ENCODE assay signal across 5 fruit fly cellular contexts in genomic region chr3R:9338771-9339170, dm6.
TF ChIP-seq lines count a peak whose summit lies in the region.

No protein-coding gene starts in this region.

- no peak for TF ChIP-seq CTCF in whole organism, embryonic (GFP tag; optimal IDR thresholded peaks at IDR 0.05; lab: Kevin White, UChicago)

TF ChIP-seq in whole organism, adult, 20 proteins besides CTCF, POLR2A, EP300 and RAD21:
- TF ChIP-seq Clk (GFP tag; optimal IDR thresholded peaks at IDR 0.05; lab: Kevin White, UChicago) (no peak), pad (GFP tag; optimal IDR thresholded peaks at IDR 0.05; lab: Kevin White, UChicago) (peak; percentile 46), ovo (GFP tag; optimal IDR thresholded peaks at IDR 0.05; lab: Kevin White, UChicago) (no peak), Mnt (GFP tag; optimal IDR thresholded peaks at IDR 0.05; lab: Kevin White, UChicago) (no peak), kay (GFP tag; lab: Kevin White, UChicago; ENCODE audit: borderline replicate concordance) (peak; percentile 89), Crg-1 (GFP tag; optimal IDR thresholded peaks at IDR 0.05; lab: Kevin White, UChicago) (no peak), CG5204 (GFP tag; optimal IDR thresholded peaks at IDR 0.05; lab: Kevin White, UChicago) (no peak), CG33017 (tag; optimal IDR thresholded peaks at IDR 0.05; lab: Kevin White, UChicago) (no peak), CG12768 (GFP tag; optimal IDR thresholded peaks at IDR 0.05; lab: Kevin White, UChicago) (no peak)

TF ChIP-seq in whole organism, embryonic, 481 proteins besides CTCF, POLR2A, EP300 and RAD21 (continues in another document):
- TF ChIP-seq gro (GFP tag; optimal IDR thresholded peaks at IDR 0.05; lab: Kevin White, UChicago), result no peak
- TF ChIP-seq HLH54F (GFP tag; optimal IDR thresholded peaks at IDR 0.05; lab: Kevin White, UChicago), result no peak
- TF ChIP-seq jumu (GFP tag; optimal IDR thresholded peaks at IDR 0.05; lab: Kevin White, UChicago), result no peak
- TF ChIP-seq CG8089 (GFP tag; optimal IDR thresholded peaks at IDR 0.05; lab: Kevin White, UChicago), result no peak
- no peak for TF ChIP-seq CG7928 (GFP tag; optimal IDR thresholded peaks at IDR 0.05; lab: Kevin White, UChicago)
- no peak for TF ChIP-seq Usf (GFP tag; optimal IDR thresholded peaks at IDR 0.05; lab: Kevin White, UChicago)
- 0 out of 3 replicates have a peak, but pooled peaks have one; percentile 33 for TF ChIP-seq CG11093 (GFP tag; IDR thresholded peaks at IDR 0.05; lab: Robert Waterston, UW)
- TF ChIP-seq scrt (GFP tag; optimal IDR thresholded peaks at IDR 0.05; lab: Kevin White, UChicago), result no peak
- TF ChIP-seq chm (GFP tag; IDR thresholded peaks at IDR 0.05; lab: Robert Waterston, UW), result 0 out of 2 replicates have a peak, but pooled peaks have one; percentile 45
- no peak for TF ChIP-seq br (optimal IDR thresholded peaks at IDR 0.05; lab: Kevin White, UChicago)
- TF ChIP-seq CG18011 (GFP tag; optimal IDR thresholded peaks at IDR 0.05; lab: Kevin White, UChicago), result no peak
- no peak for TF ChIP-seq CG17912 (GFP tag; optimal IDR thresholded peaks at IDR 0.05; lab: Kevin White, UChicago)
- TF ChIP-seq CrebB (tag; optimal IDR thresholded peaks at IDR 0.05; lab: Kevin White, UChicago), result no peak
- TF ChIP-seq CG1233 (GFP tag; optimal IDR thresholded peaks at IDR 0.05; lab: Kevin White, UChicago), result no peak
- peak; percentile 28 for TF ChIP-seq Med (GFP tag; lab: Kevin White, UChicago)
- TF ChIP-seq oc (tag; optimal IDR thresholded peaks at IDR 0.05; lab: Kevin White, UChicago), result no peak
- no peak for TF ChIP-seq cg (GFP tag; optimal IDR thresholded peaks at IDR 0.05; lab: Kevin White, UChicago)
- no peak for TF ChIP-seq vvl (GFP tag; IDR thresholded peaks at IDR 0.05; lab: Robert Waterston, UW)
- no peak for TF ChIP-seq sens-2 (GFP tag; IDR thresholded peaks at IDR 0.05; lab: Robert Waterston, UW)
- TF ChIP-seq Rfx (GFP tag; IDR thresholded peaks at IDR 0.05; lab: Robert Waterston, UW), result 0 out of 2 replicates have a peak, but pooled peaks have one; percentile 9
- TF ChIP-seq bigmax (GFP tag; optimal IDR thresholded peaks at IDR 0.05; lab: Kevin White, UChicago), result no peak

TF ChIP-seq in whole organism, prepupa, 60 proteins besides CTCF, POLR2A, EP300 and RAD21:
- TF ChIP-seq eg (GFP tag; IDR thresholded peaks at IDR 0.05; lab: Robert Waterston, UW), result no peak
- TF ChIP-seq fkh (GFP tag; optimal IDR thresholded peaks at IDR 0.05; lab: Kevin White, UChicago), result no peak
- no peak for TF ChIP-seq svp (GFP tag; lab: Kevin White, UChicago)
- peak; percentile 91 for TF ChIP-seq vri (GFP tag; optimal IDR thresholded peaks at IDR 0.05; lab: Kevin White, UChicago)
- TF ChIP-seq CG6808 (GFP tag; optimal IDR thresholded peaks at IDR 0.05; lab: Kevin White, UChicago), result no peak
- TF ChIP-seq fd59A (GFP tag; optimal IDR thresholded peaks at IDR 0.05; lab: Kevin White, UChicago), result no peak
- no peak for TF ChIP-seq dsx (GFP tag; optimal IDR thresholded peaks at IDR 0.05; lab: Kevin White, UChicago; ENCODE audit: poor library complexity, severe bottlenecking)
- no peak for TF ChIP-seq CG10669 (GFP tag; optimal IDR thresholded peaks at IDR 0.05; lab: Kevin White, UChicago)
- TF ChIP-seq CG8632 (GFP tag; optimal IDR thresholded peaks at IDR 0.05; lab: Kevin White, UChicago), result no peak
- TF ChIP-seq Eip78C (GFP tag; lab: Kevin White, UChicago), result no peak
- TF ChIP-seq CG11762 (GFP tag; optimal IDR thresholded peaks at IDR 0.05; lab: Kevin White, UChicago; ENCODE audit: insufficient read depth), result no peak
- no peak for TF ChIP-seq Lpt (GFP tag; optimal IDR thresholded peaks at IDR 0.05; lab: Kevin White, UChicago)
- TF ChIP-seq CG1621 (tag; optimal IDR thresholded peaks at IDR 0.05; lab: Kevin White, UChicago), result no peak
- TF ChIP-seq CG6792 (GFP tag; optimal IDR thresholded peaks at IDR 0.05; lab: Kevin White, UChicago), result no peak
- TF ChIP-seq salr (GFP tag; optimal IDR thresholded peaks at IDR 0.05; lab: Kevin White, UChicago), result no peak
- no peak for TF ChIP-seq CG11294 (GFP tag; IDR thresholded peaks at IDR 0.05; lab: Robert Waterston, UW)
- peak in 1 of 2 experiments; percentile 48 for TF ChIP-seq ss (GFP tag; optimal IDR thresholded peaks at IDR 0.05; lab: Kevin White, UChicago)

TF ChIP-seq in whole organism, pupa, 21 proteins besides CTCF, POLR2A, EP300 and RAD21:
- TF ChIP-seq EcR (GFP tag; optimal IDR thresholded peaks at IDR 0.05; lab: Kevin White, UChicago) (peak; percentile 95), CG17806 (tag; optimal IDR thresholded peaks at IDR 0.05; lab: Kevin White, UChicago) (no peak)

TF ChIP-seq in whole organism, wandering third instar larva, 38 proteins besides CTCF, POLR2A, EP300 and RAD21:
- TF ChIP-seq brk (GFP tag; optimal IDR thresholded peaks at IDR 0.05; lab: Kevin White, UChicago) (no peak), jim (GFP tag; optimal IDR thresholded peaks at IDR 0.05; lab: Kevin White, UChicago) (no peak), dsf (GFP tag; optimal IDR thresholded peaks at IDR 0.05; lab: Kevin White, UChicago; ENCODE audit: borderline replicate concordance) (no peak), CrebA (GFP tag; optimal IDR thresholded peaks at IDR 0.05; lab: Kevin White, UChicago; ENCODE audit: borderline replicate concordance) (no peak), CG32264 (GFP tag; optimal IDR thresholded peaks at IDR 0.05; lab: Kevin White, UChicago) (no peak), OdsH (GFP tag; optimal IDR thresholded peaks at IDR 0.05; lab: Kevin White, UChicago) (no peak), br (GFP tag; optimal IDR thresholded peaks at IDR 0.05; lab: Kevin White, UChicago) (no peak), ey (GFP tag; optimal IDR thresholded peaks at IDR 0.05; lab: Kevin White, UChicago) (no peak), HLH106 (tag; optimal IDR thresholded peaks at IDR 0.05; lab: Kevin White, UChicago) (no peak), woc (GFP tag; optimal IDR thresholded peaks at IDR 0.05; lab: Kevin White, UChicago) (no peak), psq (GFP tag; optimal IDR thresholded peaks at IDR 0.05; lab: Kevin White, UChicago) (peak; percentile 95), Rel (GFP tag; optimal IDR thresholded peaks at IDR 0.05; lab: Kevin White, UChicago) (no peak), Rel (tag; optimal IDR thresholded peaks at IDR 0.05; lab: Kevin White, UChicago) (no peak), Mio (GFP tag; optimal IDR thresholded peaks at IDR 0.05; lab: Kevin White, UChicago) (no peak), CG9705 (GFP tag; optimal IDR thresholded peaks at IDR 0.05; lab: Kevin White, UChicago) (no peak), Sp1 (GFP tag; optimal IDR thresholded peaks at IDR 0.05; lab: Kevin White, UChicago) (no peak), sage (GFP tag; optimal IDR thresholded peaks at IDR 0.05; lab: Kevin White, UChicago) (peak; percentile 62), Hr83 (GFP tag; optimal IDR thresholded peaks at IDR 0.05; lab: Kevin White, UChicago; ENCODE audit: poor library complexity, severe bottlenecking) (peak; percentile 72), fru (GFP tag; optimal IDR thresholded peaks at IDR 0.05; lab: Kevin White, UChicago) (no peak), Hnf4 (GFP tag; optimal IDR thresholded peaks at IDR 0.05; lab: Kevin White, UChicago) (no peak), pan (optimal IDR thresholded peaks at IDR 0.05; lab: Kevin White, UChicago) (no peak), h (GFP tag; optimal IDR thresholded peaks at IDR 0.05; lab: Kevin White, UChicago) (no peak), tai (GFP tag; optimal IDR thresholded peaks at IDR 0.05; lab: Kevin White, UChicago) (no peak), Vsx2 (GFP tag; optimal IDR thresholded peaks at IDR 0.05; lab: Kevin White, UChicago; ENCODE audit: partially characterized antibody) (peak; percentile 60), Dif (GFP tag; optimal IDR thresholded peaks at IDR 0.05; lab: Kevin White, UChicago; ENCODE audit: partially characterized antibody) (peak; percentile 39), sv (GFP tag; optimal IDR thresholded peaks at IDR 0.05; lab: Kevin White, UChicago) (no peak), usp (GFP tag; optimal IDR thresholded peaks at IDR 0.05; lab: Kevin White, UChicago) (no peak)
TF ChIP-seq in whole organism, wandering third instar larva: peak in this region for 5.
